Worm (Caenorhabditis elegans) whole organism, L3 larva: ENCODE data around the gene trp-1.
A peak's percentile ranks its signal among the peaks of the same experiment; 100 is the strongest.

Source experiments
- R02D3.7 ChIP-seq: fragments of 150-350 bp; optimal IDR thresholded peaks from 2 replicates; lab custom pipeline; 2014; ENCODE audit warnings: missing biosample characterization, missing genetic modification characterization
- aly-2 ChIP-seq: fragments of 150-350 bp; optimal IDR thresholded peaks from 2 replicates; lab custom pipeline; 2014; ENCODE audit warnings: missing biosample characterization, missing genetic modification characterization
- ama-1 ChIP-seq: fragments of 150-350 bp; optimal IDR thresholded peaks from 2 replicates; lab custom pipeline; 2018
- ceh-16 ChIP-seq: sonication (generic microtip); optimal IDR thresholded peaks from 2 replicates; lab custom pipeline; 2017; ENCODE audit warnings: missing biosample characterization, missing genetic modification characterization
- ceh-28 ChIP-seq: fragments of 150-350 bp; optimal IDR thresholded peaks from 2 replicates; lab custom pipeline; 2014; ENCODE audit warnings: missing biosample characterization, missing genetic modification reagents, missing genetic modification characterization
- ceh-82 ChIP-seq: fragments of 150-350 bp; optimal IDR thresholded peaks from 2 replicates; lab custom pipeline; 2014; ENCODE audit warnings: missing biosample characterization, missing genetic modification characterization
- ceh-9 ChIP-seq: sonication (generic microtip); optimal IDR thresholded peaks from 2 replicates; lab custom pipeline; 2018; ENCODE audit warnings: missing biosample characterization, missing genetic modification characterization
- egl-27 ChIP-seq: sonication (generic microtip); optimal IDR thresholded peaks from 4 replicates; lab custom pipeline; 2017; ENCODE audit warnings: missing biosample characterization, missing genetic modification reagents, missing genetic modification characterization
- egl-5 ChIP-seq: fragments of 150-350 bp; optimal IDR thresholded peaks from 2 replicates; lab custom pipeline; 2017; ENCODE audit warnings: missing biosample characterization, missing genetic modification reagents, missing genetic modification characterization, inconsistent platforms
- elt-2 ChIP-seq: sonication (generic microtip); optimal IDR thresholded peaks from 2 replicates; lab custom pipeline; 2016; ENCODE audit warnings: missing genetic modification reagents, mild to moderate bottlenecking, missing genetic modification characterization, missing compliant biosample characterization
- eor-1 ChIP-seq, 2 experiments: fragments of 150-350 bp; optimal IDR thresholded peaks; 2 replicates each; lab custom pipeline; 2014 to 2018; ENCODE audit warnings: missing biosample characterization in 2 of 2, missing genetic modification characterization in 2 of 2
- fkh-10 ChIP-seq: sonication (generic microtip); optimal IDR thresholded peaks from 2 replicates; lab custom pipeline; 2017; ENCODE audit warnings: missing biosample characterization, missing genetic modification reagents, missing genetic modification characterization
- fkh-2 ChIP-seq: fragments of 150-350 bp; optimal IDR thresholded peaks from 2 replicates; lab custom pipeline; 2014; ENCODE audit warnings: missing biosample characterization, missing genetic modification reagents, missing genetic modification characterization
- fos-1 ChIP-seq: fragments of 150-350 bp; optimal IDR thresholded peaks from 2 replicates; lab custom pipeline; 2014; ENCODE audit warnings: missing biosample characterization, missing genetic modification characterization
- hmg-11 ChIP-seq: sonication (generic microtip); optimal IDR thresholded peaks from 2 replicates; lab custom pipeline; 2016; ENCODE audit warnings: missing genetic modification characterization, missing compliant biosample characterization
- jun-1 ChIP-seq: fragments of 150-350 bp; optimal IDR thresholded peaks from 2 replicates; lab custom pipeline; 2014; ENCODE audit warnings: missing biosample characterization, missing genetic modification reagents, missing genetic modification characterization
- lin-15B ChIP-seq: fragments of 150-350 bp; optimal IDR thresholded peaks from 2 replicates; lab custom pipeline; 2014; ENCODE audit warnings: missing biosample characterization, missing genetic modification characterization
- lin-39 ChIP-seq: fragments of 150-350 bp; optimal IDR thresholded peaks from 2 replicates; lab custom pipeline; 2018; ENCODE audit warnings: missing biosample characterization, missing genetic modification reagents, missing genetic modification characterization
- lsy-12 ChIP-seq: sonication (generic microtip); optimal IDR thresholded peaks from 2 replicates; lab custom pipeline; 2016; ENCODE audit warnings: mild to moderate bottlenecking, missing genetic modification characterization, missing compliant biosample characterization
- mml-1 ChIP-seq: fragments of 150-350 bp; sonication (generic microtip); optimal IDR thresholded peaks from 3 replicates; lab custom pipeline; 2014; ENCODE audit warnings: missing biosample characterization, missing genetic modification characterization
- nfya-1 ChIP-seq: sonication (generic microtip); optimal IDR thresholded peaks from 2 replicates; lab custom pipeline; 2017; ENCODE audit warnings: missing genetic modification characterization, mild to moderate bottlenecking, missing compliant biosample characterization, antibody characterized with exemption, moderate library complexity; ENCODE audit not compliant: insufficient read depth
- nhr-11 ChIP-seq: fragments of 150-350 bp; optimal IDR thresholded peaks from 2 replicates; lab custom pipeline; 2014; ENCODE audit warnings: missing biosample characterization, missing genetic modification characterization
- nhr-23 ChIP-seq: fragments of 150-350 bp; optimal IDR thresholded peaks from 2 replicates; lab custom pipeline; 2014; ENCODE audit warnings: missing biosample characterization, missing genetic modification reagents, missing genetic modification characterization
- nhr-25 ChIP-seq: sonication (generic microtip); optimal IDR thresholded peaks from 2 replicates; lab custom pipeline; 2017; ENCODE audit warnings: missing biosample characterization, missing genetic modification characterization
- nhr-67 ChIP-seq: fragments of 150-350 bp; optimal IDR thresholded peaks from 2 replicates; lab custom pipeline; 2014; ENCODE audit warnings: missing biosample characterization, missing genetic modification characterization
- nhr-76 ChIP-seq: fragments of 150-350 bp; sonication (generic microtip); optimal IDR thresholded peaks from 5 replicates; lab custom pipeline; 2014; ENCODE audit warnings: missing biosample characterization, missing genetic modification characterization
- nhr-77 ChIP-seq: fragments of 150-350 bp; optimal IDR thresholded peaks from 2 replicates; lab custom pipeline; 2014; ENCODE audit warnings: missing biosample characterization, missing genetic modification characterization
- pha-4 ChIP-seq: fragments of 150-350 bp; optimal IDR thresholded peaks from 2 replicates; lab custom pipeline; 2014; ENCODE audit warnings: missing biosample characterization, missing genetic modification reagents, missing genetic modification characterization
- sea-2 ChIP-seq: fragments of 150-350 bp; sonication (generic microtip); optimal IDR thresholded peaks from 4 replicates; lab custom pipeline; 2014; ENCODE audit warnings: missing biosample characterization, missing genetic modification reagents, missing genetic modification characterization
- snpc-4 ChIP-seq: fragments of 150-350 bp; optimal IDR thresholded peaks from 2 replicates; lab custom pipeline; 2014; ENCODE audit warnings: missing biosample characterization, missing genetic modification characterization
- zag-1 ChIP-seq: fragments of 150-350 bp; optimal IDR thresholded peaks from 2 replicates; lab custom pipeline; 2014; ENCODE audit warnings: missing biosample characterization, missing genetic modification characterization
- ztf-11 ChIP-seq: fragments of 150-350 bp; optimal IDR thresholded peaks from 2 replicates; lab custom pipeline; 2014; ENCODE audit warnings: missing biosample characterization, missing genetic modification characterization

The trp-1 gene

DNA sequence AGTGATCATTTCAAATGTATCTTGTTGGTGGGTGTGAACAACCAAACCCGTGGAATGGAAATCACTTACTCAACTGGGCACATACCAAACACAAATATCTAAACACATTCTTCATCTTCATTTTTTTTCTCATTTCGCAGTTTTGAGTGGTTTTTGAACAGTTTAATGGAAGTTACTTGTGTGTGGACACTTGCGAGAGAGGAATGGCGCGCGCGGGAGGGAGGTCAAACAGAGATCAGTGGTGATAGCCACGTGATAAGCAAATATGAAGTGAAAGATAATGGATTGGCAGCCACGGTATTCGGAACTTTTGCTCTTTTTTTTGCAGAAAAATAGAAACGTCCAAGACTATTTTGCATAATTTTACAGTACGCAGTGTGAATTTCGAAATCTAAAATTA, 14.3 kb upstream of the trp-1 start:
- TF ChIP-seq fkh-2 (no peak), ceh-82 (tag; lab: Kevin White, UChicago) (no peak), pha-4 (tag; lab: Kevin White, UChicago) (peak; percentile 76), nhr-11 (tag; lab: Kevin White, UChicago) (no peak), snpc-4 (no peak)
- TF ChIP-seq, all 47 proteins: peak for 1

- TF ChIP-seq pha-4 (tag; lab: Kevin White, UChicago) (peak; percentile 97), sea-2 (GFP tag; lab: Kevin White, UChicago) (no peak)
Measured at ce11 chrIII:8521654-8522392, 13.1 kb upstream of the trp-1 start.

ce11 chrIII:8524773-8525172, 10.2 kb upstream of the trp-1 start, which contains the start of gene idpp-15:
TSS of gene idpp-15 (plus strand) at chrIII:8525073.
- TF ChIP-seq eor-1 (tag; optimal IDR thresholded peaks at IDR 0.05; lab: Kevin White, UChicago) = no peak
- TF ChIP-seq pha-4 (tag; lab: Kevin White, UChicago) = peak; percentile 72

ce11 chrIII:8529002-8529401, 5.9 kb upstream of the trp-1 start:
- TF ChIP-seq snpc-4 = peak; percentile 55
- no peak for TF ChIP-seq nhr-77 (tag; lab: Kevin White, UChicago)
- TF ChIP-seq hmg-11 = peak; percentile 25
- peak; percentile 55 for TF ChIP-seq lsy-12 (tag; lab: Kevin White, UChicago)
- TF ChIP-seq ceh-28 (tag; lab: Kevin White, UChicago) = peak; percentile 11
- TF ChIP-seq ama-1 (lab: Kevin White, UChicago) = peak; percentile 42
- peak; percentile 47 for TF ChIP-seq nhr-25 (tag; lab: Kevin White, UChicago)
- TF ChIP-seq ceh-16 (tag; lab: Kevin White, UChicago) = no peak
- no peak for TF ChIP-seq egl-5
- TF ChIP-seq R02D3.7 (tag; lab: Kevin White, UChicago) = no peak
- no peak for TF ChIP-seq ceh-82 (tag; lab: Kevin White, UChicago)
- TF ChIP-seq lin-15B = peak; percentile 81
- TF ChIP-seq fos-1 (tag; lab: Kevin White, UChicago) = no peak
- peak; percentile 100 for TF ChIP-seq nfya-1 (tag; lab: Kevin White, UChicago)
- TF ChIP-seq elt-2 (tag; lab: Kevin White, UChicago) = peak; percentile 10

- TF ChIP-seq mml-1 (tag; lab: Kevin White, UChicago) = no peak
- no peak for TF ChIP-seq nhr-67
- TF ChIP-seq aly-2 (tag; lab: Kevin White, UChicago) = no peak
- no peak for TF ChIP-seq elt-2 (tag; lab: Kevin White, UChicago)
- no peak for TF ChIP-seq zag-1 (tag; lab: Kevin White, UChicago)
- TF ChIP-seq snpc-4 = no peak
- no peak for TF ChIP-seq ztf-11 (tag; lab: Kevin White, UChicago)
- TF ChIP-seq egl-27 (tag; lab: Kevin White, UChicago) = no peak
- TF ChIP-seq jun-1 (tag; lab: Kevin White, UChicago) = no peak
- TF ChIP-seq ceh-9 (tag; lab: Kevin White, UChicago) = no peak
- TF ChIP-seq fkh-10 (GFP tag; lab: Kevin White, UChicago) = no peak
- no peak for TF ChIP-seq fkh-2
- no peak for TF ChIP-seq sea-2 (GFP tag; lab: Kevin White, UChicago)
- no peak for TF ChIP-seq lin-39 (tag; lab: Kevin White, UChicago)
- TF ChIP-seq lsy-12 (tag; lab: Kevin White, UChicago) = no peak
- TF ChIP-seq pha-4 (tag; lab: Kevin White, UChicago) = no peak
- TF ChIP-seq nhr-76 = no peak
- no peak for TF ChIP-seq nhr-23 (tag; lab: Kevin White, UChicago)
Measured at ce11 chrIII:8529772-8530171, 5.2 kb upstream of the trp-1 start, which contains the start of gene ZC21.10. TSS of gene ZC21.10 (plus strand) at chrIII:8530072.

- TF ChIP-seq fkh-10 (GFP tag; lab: Kevin White, UChicago) (peak; percentile 72), nhr-67 (no peak)
Measured at ce11 chrIII:8533900-8534299, 1.0 kb upstream of the trp-1 start.
